Worm (Caenorhabditis elegans): ENCODE measurements around the gene smgl-2.

DNA sequence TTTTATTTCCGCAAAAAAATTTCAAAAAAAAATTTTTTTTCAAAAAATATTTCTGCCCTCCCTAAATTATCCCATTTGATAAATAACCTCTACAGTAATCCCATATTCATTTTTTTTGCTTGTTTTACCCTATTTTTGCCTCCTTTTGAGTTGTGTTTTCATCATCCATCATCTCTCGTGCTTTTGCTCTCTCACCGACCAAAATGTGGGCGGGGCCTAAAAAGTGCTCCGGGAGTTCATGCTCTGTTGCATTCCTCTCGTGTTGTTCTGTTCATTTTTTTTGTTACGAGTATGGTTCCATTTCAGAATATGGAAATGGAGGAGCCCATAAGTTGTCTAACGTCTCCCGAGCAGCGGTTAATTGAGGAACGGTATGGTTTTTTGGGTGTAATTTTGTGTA lies 16.8 kb upstream of the smgl-2 start, which contains the start of gene Y37E11AL.1:
- TF ChIP-seq pag-3 (tag; optimal IDR thresholded peaks at IDR 0.05; ENCODE audit: borderline replicate concordance) (no peak), ama-1 (optimal IDR thresholded peaks at IDR 0.05) (no peak), rnt-1 (tag; optimal IDR thresholded peaks at IDR 0.05) (no peak)
